Worm (Caenorhabditis elegans) whole organism, L3 larva: Measurements from ENCODE around the gene C02E7.8.

Experiments
- R02D3.7 ChIP-seq: fragments of 150-350 bp; optimal IDR thresholded peaks from 2 replicates; lab custom pipeline; 2014; ENCODE audit warnings: missing biosample characterization, missing genetic modification characterization
- ZK546.5 ChIP-seq: sonication (generic microtip); optimal IDR thresholded peaks from 2 replicates; lab custom pipeline; 2017; ENCODE audit warnings: missing biosample characterization, missing genetic modification characterization
- aly-2 ChIP-seq: fragments of 150-350 bp; optimal IDR thresholded peaks from 2 replicates; lab custom pipeline; 2014; ENCODE audit warnings: missing biosample characterization, missing genetic modification characterization
- ama-1 ChIP-seq: fragments of 150-350 bp; optimal IDR thresholded peaks from 2 replicates; lab custom pipeline; 2018
- ceh-16 ChIP-seq: sonication (generic microtip); optimal IDR thresholded peaks from 2 replicates; lab custom pipeline; 2017; ENCODE audit warnings: missing biosample characterization, missing genetic modification characterization
- ceh-28 ChIP-seq: fragments of 150-350 bp; optimal IDR thresholded peaks from 2 replicates; lab custom pipeline; 2014; ENCODE audit warnings: missing biosample characterization, missing genetic modification reagents, missing genetic modification characterization
- ceh-82 ChIP-seq: fragments of 150-350 bp; optimal IDR thresholded peaks from 2 replicates; lab custom pipeline; 2014; ENCODE audit warnings: missing biosample characterization, missing genetic modification characterization
- ceh-9 ChIP-seq: sonication (generic microtip); optimal IDR thresholded peaks from 2 replicates; lab custom pipeline; 2018; ENCODE audit warnings: missing biosample characterization, missing genetic modification characterization
- daf-12 ChIP-seq: fragments of 150-350 bp; optimal IDR thresholded peaks from 2 replicates; lab custom pipeline; 2014; ENCODE audit warnings: missing biosample characterization, missing genetic modification reagents, missing genetic modification characterization
- egl-27 ChIP-seq: sonication (generic microtip); optimal IDR thresholded peaks from 4 replicates; lab custom pipeline; 2017; ENCODE audit warnings: missing biosample characterization, missing genetic modification reagents, missing genetic modification characterization
- egl-5 ChIP-seq: fragments of 150-350 bp; optimal IDR thresholded peaks from 2 replicates; lab custom pipeline; 2017; ENCODE audit warnings: missing biosample characterization, missing genetic modification reagents, missing genetic modification characterization, inconsistent platforms
- elt-1 ChIP-seq: fragments of 150-350 bp; optimal IDR thresholded peaks from 2 replicates; lab custom pipeline; 2014; ENCODE audit warnings: missing biosample characterization, missing genetic modification characterization
- elt-2 ChIP-seq: sonication (generic microtip); optimal IDR thresholded peaks from 2 replicates; lab custom pipeline; 2016; ENCODE audit warnings: missing genetic modification reagents, mild to moderate bottlenecking, missing genetic modification characterization, missing compliant biosample characterization
- elt-3 ChIP-seq, 3 experiments: fragments of 150-350 bp in 1 of 3; sonication (generic microtip) in 2 of 3; optimal IDR thresholded peaks; 2 replicates in 2 of 3; 4 replicates in 1 of 3; lab custom pipeline; 2014 to 2017; ENCODE audit warnings: missing biosample characterization in 3 of 3, missing genetic modification characterization in 3 of 3
- eor-1 ChIP-seq, 2 experiments: fragments of 150-350 bp; optimal IDR thresholded peaks; 2 replicates each; lab custom pipeline; 2014 to 2018; ENCODE audit warnings: missing biosample characterization in 2 of 2, missing genetic modification characterization in 2 of 2
- fkh-10 ChIP-seq: sonication (generic microtip); optimal IDR thresholded peaks from 2 replicates; lab custom pipeline; 2017; ENCODE audit warnings: missing biosample characterization, missing genetic modification reagents, missing genetic modification characterization
- fkh-2 ChIP-seq: fragments of 150-350 bp; optimal IDR thresholded peaks from 2 replicates; lab custom pipeline; 2014; ENCODE audit warnings: missing biosample characterization, missing genetic modification reagents, missing genetic modification characterization
- hmg-11 ChIP-seq: sonication (generic microtip); optimal IDR thresholded peaks from 2 replicates; lab custom pipeline; 2016; ENCODE audit warnings: missing genetic modification characterization, missing compliant biosample characterization
- jun-1 ChIP-seq: fragments of 150-350 bp; optimal IDR thresholded peaks from 2 replicates; lab custom pipeline; 2014; ENCODE audit warnings: missing biosample characterization, missing genetic modification reagents, missing genetic modification characterization
- lin-15B ChIP-seq: fragments of 150-350 bp; optimal IDR thresholded peaks from 2 replicates; lab custom pipeline; 2014; ENCODE audit warnings: missing biosample characterization, missing genetic modification characterization
- lin-39 ChIP-seq: fragments of 150-350 bp; optimal IDR thresholded peaks from 2 replicates; lab custom pipeline; 2018; ENCODE audit warnings: missing biosample characterization, missing genetic modification reagents, missing genetic modification characterization
- lsy-12 ChIP-seq: sonication (generic microtip); optimal IDR thresholded peaks from 2 replicates; lab custom pipeline; 2016; ENCODE audit warnings: mild to moderate bottlenecking, missing genetic modification characterization, missing compliant biosample characterization
- mdl-1 ChIP-seq: fragments of 150-350 bp; optimal IDR thresholded peaks from 2 replicates; lab custom pipeline; 2014; ENCODE audit warnings: missing biosample characterization, missing genetic modification characterization
- mml-1 ChIP-seq: fragments of 150-350 bp; sonication (generic microtip); optimal IDR thresholded peaks from 3 replicates; lab custom pipeline; 2014; ENCODE audit warnings: missing biosample characterization, missing genetic modification characterization
- nfya-1 ChIP-seq: sonication (generic microtip); optimal IDR thresholded peaks from 2 replicates; lab custom pipeline; 2017; ENCODE audit warnings: missing genetic modification characterization, mild to moderate bottlenecking, missing compliant biosample characterization, antibody characterized with exemption, moderate library complexity; ENCODE audit not compliant: insufficient read depth
- nhr-11 ChIP-seq: fragments of 150-350 bp; optimal IDR thresholded peaks from 2 replicates; lab custom pipeline; 2014; ENCODE audit warnings: missing biosample characterization, missing genetic modification characterization
- nhr-23 ChIP-seq: fragments of 150-350 bp; optimal IDR thresholded peaks from 2 replicates; lab custom pipeline; 2014; ENCODE audit warnings: missing biosample characterization, missing genetic modification reagents, missing genetic modification characterization
- nhr-237 ChIP-seq: fragments of 150-350 bp; optimal IDR thresholded peaks from 2 replicates; lab custom pipeline; 2014; ENCODE audit warnings: missing biosample characterization, missing genetic modification characterization
- nhr-25 ChIP-seq: sonication (generic microtip); optimal IDR thresholded peaks from 2 replicates; lab custom pipeline; 2017; ENCODE audit warnings: missing biosample characterization, missing genetic modification characterization
- nhr-43 ChIP-seq: sonication (generic microtip); optimal IDR thresholded peaks from 2 replicates; lab custom pipeline; 2016; ENCODE audit warnings: mild to moderate bottlenecking, missing genetic modification characterization, missing compliant biosample characterization; ENCODE audit not compliant: poor library complexity, severe bottlenecking
- nhr-67 ChIP-seq: fragments of 150-350 bp; optimal IDR thresholded peaks from 2 replicates; lab custom pipeline; 2014; ENCODE audit warnings: missing biosample characterization, missing genetic modification characterization
- nhr-76 ChIP-seq: fragments of 150-350 bp; sonication (generic microtip); optimal IDR thresholded peaks from 5 replicates; lab custom pipeline; 2014; ENCODE audit warnings: missing biosample characterization, missing genetic modification characterization
- nhr-77 ChIP-seq: fragments of 150-350 bp; optimal IDR thresholded peaks from 2 replicates; lab custom pipeline; 2014; ENCODE audit warnings: missing biosample characterization, missing genetic modification characterization
- pha-4 ChIP-seq: fragments of 150-350 bp; optimal IDR thresholded peaks from 2 replicates; lab custom pipeline; 2014; ENCODE audit warnings: missing biosample characterization, missing genetic modification reagents, missing genetic modification characterization
- pqm-1 ChIP-seq: fragments of 150-350 bp; optimal IDR thresholded peaks from 2 replicates; lab custom pipeline; 2017; ENCODE audit warnings: missing biosample characterization, missing genetic modification characterization, inconsistent platforms
- sea-2 ChIP-seq: fragments of 150-350 bp; sonication (generic microtip); optimal IDR thresholded peaks from 4 replicates; lab custom pipeline; 2014; ENCODE audit warnings: missing biosample characterization, missing genetic modification reagents, missing genetic modification characterization
- snpc-4 ChIP-seq: fragments of 150-350 bp; optimal IDR thresholded peaks from 2 replicates; lab custom pipeline; 2014; ENCODE audit warnings: missing biosample characterization, missing genetic modification characterization
- tbx-2 ChIP-seq: sonication (generic microtip); optimal IDR thresholded peaks from 2 replicates; lab custom pipeline; 2016; ENCODE audit warnings: mild to moderate bottlenecking, missing genetic modification characterization, missing compliant biosample characterization
- unc-39 ChIP-seq: sonication (generic microtip); optimal IDR thresholded peaks from 4 replicates; lab custom pipeline; 2017; ENCODE audit warnings: missing biosample characterization, missing genetic modification characterization
- unc-62 ChIP-seq: fragments of 150-350 bp; sonication (generic microtip); optimal IDR thresholded peaks from 4 replicates; lab custom pipeline; 2014; ENCODE audit warnings: missing biosample characterization, missing genetic modification reagents, missing genetic modification characterization
- ztf-11 ChIP-seq: fragments of 150-350 bp; optimal IDR thresholded peaks from 2 replicates; lab custom pipeline; 2014; ENCODE audit warnings: missing biosample characterization, missing genetic modification characterization

C02E7.8 gene

ce11 chrV:4920690-4921152 is at the start of gene C02E7.8, which contains the start of gene srh-23:
TSS of gene C02E7.8 (minus strand) at chrV:4920790.
TSS of gene srh-23 (plus strand) at chrV:4921102.
- TF ChIP-seq fkh-10 (GFP tag; lab: Kevin White, UChicago) (no peak), nhr-237 (tag; lab: Kevin White, UChicago) (no peak), hmg-11 (tag; lab: Kevin White, UChicago) (no peak), pqm-1 (tag; lab: Kevin White, UChicago) (no peak), fkh-2 (tag; lab: Kevin White, UChicago) (no peak), elt-2 (no peak), ceh-9 (tag; lab: Kevin White, UChicago) (no peak), ama-1 (lab: Kevin White, UChicago) (no peak), nhr-43 (tag; lab: Kevin White, UChicago) (no peak), nhr-23 (no peak), ceh-82 (tag; lab: Kevin White, UChicago) (no peak)

- TF ChIP-seq fkh-2 (tag; lab: Kevin White, UChicago) (no peak), nhr-25 (tag; lab: Kevin White, UChicago) (no peak), ceh-16 (tag; lab: Kevin White, UChicago) (no peak), pha-4 (tag; lab: Kevin White, UChicago) (peak; percentile 87), pqm-1 (tag; lab: Kevin White, UChicago) (peak; percentile 14), eor-1 (tag; optimal IDR thresholded peaks at IDR 0.05; lab: Kevin White, UChicago) (no peak), egl-27 (no peak), nhr-77 (tag; lab: Kevin White, UChicago) (no peak), egl-5 (no peak), ceh-82 (tag; lab: Kevin White, UChicago) (no peak), jun-1 (tag; lab: Kevin White, UChicago) (no peak), mdl-1 (no peak), elt-1 (tag; lab: Kevin White, UChicago) (no peak), nhr-23 (no peak), elt-3 (tag; optimal IDR thresholded peaks at IDR 0.05; lab: Kevin White, UChicago) (no peak), mml-1 (tag; lab: Kevin White, UChicago) (no peak), nhr-67 (tag; lab: Kevin White, UChicago) (no peak)
These were observed 48.9 kb upstream of the C02E7.8 start for ce11 chrV:4969503-4969902.

ce11 chrV:4968775-4969174 is 48.2 kb upstream of the C02E7.8 start:
- TF ChIP-seq lsy-12 (tag; lab: Kevin White, UChicago) = no peak
- no peak for TF ChIP-seq pqm-1 (tag; lab: Kevin White, UChicago)
- no peak for TF ChIP-seq hmg-11 (tag; lab: Kevin White, UChicago)
- TF ChIP-seq snpc-4 = no peak
- TF ChIP-seq nhr-76 (tag; lab: Kevin White, UChicago) = no peak
- no peak for TF ChIP-seq tbx-2 (tag; lab: Kevin White, UChicago)
- TF ChIP-seq fkh-10 (GFP tag; lab: Kevin White, UChicago) = no peak
- no peak for TF ChIP-seq aly-2 (tag; lab: Kevin White, UChicago)
- TF ChIP-seq R02D3.7 = no peak
- no peak for TF ChIP-seq unc-39 (tag; lab: Kevin White, UChicago)
- TF ChIP-seq ceh-28 (tag; lab: Kevin White, UChicago) = no peak

ce11 chrV:4967238-4967637 is 46.6 kb upstream of the C02E7.8 start:
- TF ChIP-seq ztf-11 (no peak), lin-39 (tag; lab: Kevin White, UChicago) (no peak), ceh-16 (tag; lab: Kevin White, UChicago) (no peak), pha-4 (tag; lab: Kevin White, UChicago) (no peak), hmg-11 (tag; lab: Kevin White, UChicago) (no peak), nhr-237 (tag; lab: Kevin White, UChicago) (no peak), tbx-2 (tag; lab: Kevin White, UChicago) (no peak), egl-5 (no peak), nhr-76 (tag; lab: Kevin White, UChicago) (no peak), jun-1 (tag; lab: Kevin White, UChicago) (no peak), ceh-82 (tag; lab: Kevin White, UChicago) (no peak), nhr-43 (tag; lab: Kevin White, UChicago) (no peak)

ce11 chrV:4965790-4966189 is 45.2 kb upstream of the C02E7.8 start:
- TF ChIP-seq nfya-1 (tag; lab: Kevin White, UChicago) = peak; percentile 55
- no peak for TF ChIP-seq tbx-2 (tag; lab: Kevin White, UChicago)
- no peak for TF ChIP-seq pha-4 (tag; lab: Kevin White, UChicago)
- peak; percentile 38 for TF ChIP-seq nhr-23
- TF ChIP-seq daf-12 (tag; lab: Kevin White, UChicago) = no peak
- no peak for TF ChIP-seq unc-39 (tag; lab: Kevin White, UChicago)
- peak; percentile 80 for TF ChIP-seq elt-1 (tag; lab: Kevin White, UChicago)
- TF ChIP-seq fkh-10 (GFP tag; lab: Kevin White, UChicago) = no peak
- no peak for TF ChIP-seq jun-1 (tag; lab: Kevin White, UChicago)
- no peak for TF ChIP-seq ceh-82 (tag; lab: Kevin White, UChicago)
- TF ChIP-seq elt-2 = no peak
- TF ChIP-seq R02D3.7 = no peak
- no peak for TF ChIP-seq nhr-11
- TF ChIP-seq aly-2 (tag; lab: Kevin White, UChicago) = no peak
- TF ChIP-seq lin-15B (tag; lab: Kevin White, UChicago) = no peak
- no peak for TF ChIP-seq nhr-76 (tag; lab: Kevin White, UChicago)
- TF ChIP-seq egl-5 = no peak
- TF ChIP-seq unc-62 = no peak
- no peak for TF ChIP-seq snpc-4
- no peak for TF ChIP-seq ZK546.5
- TF ChIP-seq hmg-11 (tag; lab: Kevin White, UChicago) = peak; percentile 15
- TF ChIP-seq sea-2 (GFP tag; lab: Kevin White, UChicago) = no peak
- TF ChIP-seq, all 47 proteins: peak for 4
